Fruit fly (Drosophila melanogaster): ENCODE results near the gene CG43221.
A peak's percentile ranks its signal among the peaks of the same experiment; 100 is the strongest.

The CG43221 gene

DNA sequence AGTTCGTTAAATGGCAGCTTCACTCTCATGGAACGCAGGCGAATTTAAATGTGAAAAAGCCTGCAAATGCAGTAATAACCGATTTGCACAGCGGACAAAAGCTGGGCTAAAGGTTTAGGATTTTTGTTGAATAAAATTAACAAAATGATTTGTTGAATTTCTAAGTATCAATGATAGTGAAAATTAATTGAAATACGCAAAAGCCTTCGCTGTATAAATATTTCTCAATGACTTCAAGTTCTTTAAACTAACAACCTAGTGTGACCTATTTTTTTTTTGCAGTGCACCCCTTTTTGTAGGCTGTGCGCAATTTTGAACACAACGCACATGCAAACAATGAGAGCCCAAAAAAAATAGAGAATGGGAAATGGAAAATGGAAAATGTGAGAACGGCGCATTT, 18.6 kb upstream of the CG43221 start (continued):
- TF ChIP-seq Smox (GFP tag; optimal IDR thresholded peaks at IDR 0.05) (no peak), CG10669 (GFP tag; optimal IDR thresholded peaks at IDR 0.05) (peak; percentile 12), Hr4 (GFP tag; optimal IDR thresholded peaks at IDR 0.05) (peak; percentile 58)

- TF ChIP-seq Smox (GFP tag; optimal IDR thresholded peaks at IDR 0.05) (no peak), fkh (GFP tag; optimal IDR thresholded peaks at IDR 0.05) (peak; percentile 76), Met (GFP tag; optimal IDR thresholded peaks at IDR 0.05) (no peak), vri (GFP tag; optimal IDR thresholded peaks at IDR 0.05) (peak; percentile 19)
Measured at dm6 chr2L:17470630-17471029, 14.9 kb upstream of the CG43221 start.

DNA sequence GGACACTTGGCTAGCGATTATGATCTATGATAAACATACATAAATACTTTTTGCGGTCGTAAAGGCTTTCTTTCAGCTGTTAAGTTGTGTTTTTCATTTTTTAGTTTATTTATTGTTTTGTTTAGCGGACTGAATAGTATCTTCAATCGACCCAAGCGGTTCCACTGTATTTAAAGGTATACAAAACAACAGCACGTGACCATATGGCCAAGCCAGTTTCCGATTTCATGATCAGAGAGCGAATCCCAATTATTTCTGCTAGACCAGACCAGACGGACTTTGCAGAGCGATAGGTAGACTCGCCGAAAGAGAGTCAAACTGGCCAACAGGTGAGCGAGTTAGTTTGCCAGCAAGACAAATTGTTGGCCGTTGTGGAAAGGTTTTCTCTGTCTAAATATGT, 14.0 kb upstream of the CG43221 start, which contains the start of gene Sgt:
TSS of gene Sgt (plus strand) at position 80 of the 400 bp plus-strand sequence.
- TF ChIP-seq spab (GFP tag; optimal IDR thresholded peaks at IDR 0.05) (no peak), CG15336 (GFP tag; IDR thresholded peaks at IDR 0.05) (0 out of 2 replicates have a peak, but pooled peaks have one; percentile 24)

DNA sequence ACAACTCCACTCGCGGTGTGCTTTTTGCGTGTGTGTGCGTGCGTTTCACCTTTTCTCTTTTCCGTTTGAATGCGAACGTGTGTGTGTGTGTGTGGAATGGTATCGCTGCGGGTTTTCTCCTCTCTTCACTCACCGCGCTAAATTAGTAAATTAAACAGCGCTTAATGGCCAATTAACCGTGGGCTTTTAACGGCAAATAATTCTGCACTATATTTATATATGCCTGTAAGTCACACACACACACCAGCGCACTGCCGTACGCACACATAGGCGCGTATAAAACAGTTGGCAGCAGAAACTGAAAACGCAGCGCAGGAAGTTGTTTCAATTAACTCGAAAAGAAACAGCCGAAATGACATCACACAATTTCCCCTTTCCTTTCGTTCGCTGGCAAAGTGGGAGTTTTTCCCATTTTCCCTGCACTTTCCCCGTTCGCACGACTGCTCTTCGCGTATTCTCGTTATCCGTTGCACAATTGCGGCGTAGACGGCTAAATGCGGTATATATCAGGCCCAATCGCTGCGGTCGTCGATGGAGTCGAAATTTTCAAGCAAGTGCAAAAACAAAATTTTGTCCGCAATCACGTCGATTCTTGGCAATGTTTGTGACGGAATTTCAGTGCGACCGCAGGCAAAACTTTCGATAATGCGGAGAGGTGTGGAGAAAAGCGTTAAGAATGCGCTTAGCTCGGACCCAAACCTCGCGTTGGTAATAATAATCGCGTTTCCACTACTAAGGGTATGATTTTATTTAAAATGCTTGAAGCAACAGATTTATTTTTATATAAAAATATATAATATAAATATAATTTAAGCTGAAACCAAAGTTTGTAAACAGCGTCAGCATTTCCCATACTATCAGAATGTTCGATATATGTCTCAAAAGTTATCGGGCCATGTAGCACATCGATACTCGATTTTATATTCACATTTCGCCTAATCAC, 12.7 kb upstream of the CG43221 start, which contains the start of gene BicD:
TSS of gene BicD (minus strand) at position 634 of the 943 bp plus-strand sequence.
- TF ChIP-seq Eip93F (GFP tag; optimal IDR thresholded peaks at IDR 0.05): peak; percentile 15
- no peak for TF ChIP-seq eg (GFP tag; IDR thresholded peaks at IDR 0.05)
- peak; percentile 44 for TF ChIP-seq vri (GFP tag; optimal IDR thresholded peaks at IDR 0.05)
- TF ChIP-seq esn (GFP tag; optimal IDR thresholded peaks at IDR 0.05): peak; percentile 9
- TF ChIP-seq Eip78C (GFP tag): peak; percentile 69
- TF ChIP-seq topi (GFP tag; optimal IDR thresholded peaks at IDR 0.05): no peak
- TF ChIP-seq CG6854 (GFP tag; optimal IDR thresholded peaks at IDR 0.05): peak; percentile 50
- peak; percentile 31 for TF ChIP-seq fkh (GFP tag; optimal IDR thresholded peaks at IDR 0.05)
- peak; percentile 56 for TF ChIP-seq svp (GFP tag)
- no peak for TF ChIP-seq Sox102F (GFP tag; optimal IDR thresholded peaks at IDR 0.05)
- TF ChIP-seq CG8632 (GFP tag; optimal IDR thresholded peaks at IDR 0.05): no peak
- TF ChIP-seq CG8119 (GFP tag; IDR thresholded peaks at IDR 0.05): peak; percentile 50; the same call in 2 of the 3 replicates
- peak; percentile 4 for TF ChIP-seq Blimp-1 (GFP tag; optimal IDR thresholded peaks at IDR 0.05)
- TF ChIP-seq CG1621 (tag; optimal IDR thresholded peaks at IDR 0.05): peak; percentile 13
- TF ChIP-seq dsx (GFP tag; optimal IDR thresholded peaks at IDR 0.05; ENCODE audit: poor library complexity, severe bottlenecking): peak; percentile 12
- TF ChIP-seq Ets96B (tag; optimal IDR thresholded peaks at IDR 0.05): peak; percentile 12

DNA sequence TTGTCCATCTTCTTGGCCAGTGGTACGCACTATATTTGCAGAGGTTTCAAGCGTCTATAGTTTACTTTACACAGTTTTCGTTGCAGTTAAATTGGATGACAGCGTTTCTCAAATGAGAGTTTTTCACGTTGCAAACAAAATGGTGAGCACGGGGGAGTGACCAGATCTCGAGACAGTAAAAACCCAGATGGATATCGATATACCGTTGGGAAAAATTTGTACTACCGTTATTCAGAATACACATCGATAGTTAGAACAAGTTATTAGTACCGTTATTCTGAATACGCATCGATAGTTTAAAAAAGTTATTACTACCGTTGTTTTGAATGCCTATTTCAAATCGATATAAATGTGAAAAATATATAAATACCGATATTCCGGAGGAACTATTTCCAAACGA, 7.8 kb upstream of the CG43221 start, which contains the start of gene cass:
TSS of gene cass (minus strand) at position 179 of the 400 bp plus-strand sequence.
- no peak for TF ChIP-seq Lpt (GFP tag; optimal IDR thresholded peaks at IDR 0.05)
- TF ChIP-seq Blimp-1 (GFP tag; optimal IDR thresholded peaks at IDR 0.05): no peak
- TF ChIP-seq acj6 (GFP tag; optimal IDR thresholded peaks at IDR 0.05): no peak
- TF ChIP-seq salr (GFP tag; optimal IDR thresholded peaks at IDR 0.05): no peak
- TF ChIP-seq svp (GFP tag): peak; percentile 19
- no peak for TF ChIP-seq fd85E (GFP tag; optimal IDR thresholded peaks at IDR 0.05)
- TF ChIP-seq CG6854 (GFP tag; optimal IDR thresholded peaks at IDR 0.05): no peak
- no peak for TF ChIP-seq achi (GFP tag; optimal IDR thresholded peaks at IDR 0.05)
- TF ChIP-seq dsx (GFP tag; optimal IDR thresholded peaks at IDR 0.05; ENCODE audit: poor library complexity, severe bottlenecking): peak; percentile 10
- TF ChIP-seq CG10669 (GFP tag; optimal IDR thresholded peaks at IDR 0.05): no peak
- TF ChIP-seq CG11294 (GFP tag; IDR thresholded peaks at IDR 0.05): no peak
- TF ChIP-seq CG6276 (GFP tag; optimal IDR thresholded peaks at IDR 0.05): no peak
- no peak for TF ChIP-seq Ets21C (GFP tag; optimal IDR thresholded peaks at IDR 0.05)
- no peak for TF ChIP-seq Ets96B (tag; optimal IDR thresholded peaks at IDR 0.05)
- no peak for TF ChIP-seq cyc (GFP tag; optimal IDR thresholded peaks at IDR 0.05)
- TF ChIP-seq CG31627 (GFP tag; optimal IDR thresholded peaks at IDR 0.05): no peak
- TF ChIP-seq CG3032 (tag; optimal IDR thresholded peaks at IDR 0.05): no peak
- TF ChIP-seq dac (GFP tag; optimal IDR thresholded peaks at IDR 0.05): no peak
- TF ChIP-seq vri (GFP tag; optimal IDR thresholded peaks at IDR 0.05): no peak
- TF ChIP-seq CG4318 (GFP tag; optimal IDR thresholded peaks at IDR 0.05): no peak
- TF ChIP-seq lz (GFP tag; optimal IDR thresholded peaks at IDR 0.05): no peak
- TF ChIP-seq CG16779 (tag; optimal IDR thresholded peaks at IDR 0.05): no peak
- no peak for TF ChIP-seq Gug (GFP tag; IDR thresholded peaks at IDR 0.05)
- peak; percentile 36 for TF ChIP-seq esn (GFP tag; optimal IDR thresholded peaks at IDR 0.05)
- TF ChIP-seq Hr38 (GFP tag; optimal IDR thresholded peaks at IDR 0.05): no peak
- no peak for TF ChIP-seq CG9139 (GFP tag; optimal IDR thresholded peaks at IDR 0.05)
- TF ChIP-seq Eip75B (GFP tag; optimal IDR thresholded peaks at IDR 0.05): no peak
